Fruit fly (Drosophila melanogaster) whole organism, embryonic: ENCODE results near the gene Vha16-2.
A peak's percentile ranks its signal among the peaks of the same experiment; 100 is the strongest.

Source experiments
- Bteb2 ChIP-seq: fragments of 200-800 bp; sonication (Bioruptor generic); optimal IDR thresholded peaks from 2 replicates; lab custom pipeline; 2016; ENCODE audit warnings: missing biosample characterization, missing genetic modification characterization
- CG1024 ChIP-seq: fragments of 200-800 bp; sonication (Bioruptor generic); IDR thresholded peaks from 2 replicates; pipeline ENCODE4 v1.3.6; 2022; ENCODE audit warnings: missing biosample characterization, missing genetic modification characterization
- CG10431 ChIP-seq: fragments of 200-800 bp; sonication (Bioruptor generic); optimal IDR thresholded peaks from 3 replicates; lab custom pipeline; 2018; ENCODE audit warnings: missing biosample characterization, mild to moderate bottlenecking, missing genetic modification characterization
- CG11247 ChIP-seq: fragments of 200-800 bp; sonication (Bioruptor generic); IDR thresholded peaks from 2 replicates; pipeline ENCODE4 v1.3.6; 2022; ENCODE audit warnings: missing biosample characterization, missing genetic modification characterization
- CG12769 ChIP-seq: fragments of 200-800 bp; sonication (Bioruptor generic); optimal IDR thresholded peaks from 2 replicates; lab custom pipeline; 2019; ENCODE audit warnings: missing biosample characterization, mild to moderate bottlenecking, missing genetic modification characterization, moderate library complexity
- CG13894 ChIP-seq: fragments of 200-800 bp; sonication (Bioruptor generic); optimal IDR thresholded peaks from 3 replicates; lab custom pipeline; 2018; ENCODE audit warnings: missing biosample characterization, mild to moderate bottlenecking, missing genetic modification characterization, moderate library complexity
- CG16813 ChIP-seq: fragments of 200-800 bp; sonication (Bioruptor generic); IDR thresholded peaks from 3 replicates; pipeline ENCODE4 v1.3.6; 2022; ENCODE audit warnings: missing biosample characterization, missing genetic modification characterization; ENCODE audit not compliant: partially characterized antibody
- CG16815 ChIP-seq: fragments of 200-800 bp; sonication (Bioruptor generic); optimal IDR thresholded peaks from 3 replicates; lab custom pipeline; 2017; ENCODE audit warnings: missing biosample characterization, mild to moderate bottlenecking, missing genetic modification characterization
- CG17186 ChIP-seq: fragments of 200-800 bp; sonication (Bioruptor generic); optimal IDR thresholded peaks from 3 replicates; lab custom pipeline; 2017; ENCODE audit warnings: missing biosample characterization, missing genetic modification reagents, missing genetic modification characterization
- CG17328 ChIP-seq: fragments of 200-800 bp; sonication (Bioruptor generic); IDR thresholded peaks from 2 replicates; pipeline ENCODE4 v1.3.6; 2022; ENCODE audit warnings: missing biosample characterization, missing genetic modification characterization
- CG17568 ChIP-seq: fragments of 200-800 bp; sonication (Bioruptor generic); optimal IDR thresholded peaks from 2 replicates; lab custom pipeline; 2018; ENCODE audit warnings: missing biosample characterization, mild to moderate bottlenecking, missing genetic modification characterization, moderate library complexity
- CG2875 ChIP-seq: fragments of 200-800 bp; sonication (Bioruptor generic); optimal IDR thresholded peaks from 2 replicates; lab custom pipeline; 2017; ENCODE audit warnings: missing biosample characterization, mild to moderate bottlenecking, missing genetic modification characterization, missing genetic modification reagents
- CG42726 ChIP-seq: fragments of 200-800 bp; sonication (Bioruptor generic); IDR thresholded peaks from 2 replicates; pipeline ENCODE4 v1.3.6; 2022; ENCODE audit warnings: missing biosample characterization, missing genetic modification characterization; ENCODE audit not compliant: partially characterized antibody
- CG4730 ChIP-seq: fragments of 200-800 bp; sonication (Bioruptor generic); IDR thresholded peaks from 2 replicates; pipeline ENCODE4 v1.3.6; 2022; ENCODE audit warnings: missing biosample characterization, missing genetic modification characterization
- CG6689 ChIP-seq: fragments of 200-800 bp; sonication (Bioruptor generic); IDR thresholded peaks from 2 replicates; pipeline ENCODE4 v1.3.6; 2022; ENCODE audit warnings: missing biosample characterization, missing genetic modification characterization
- CG6791 ChIP-seq: fragments of 200-800 bp; sonication (Bioruptor generic); IDR thresholded peaks from 3 replicates; pipeline ENCODE4 v1.3.6; 2022; ENCODE audit warnings: missing biosample characterization, missing genetic modification characterization; ENCODE audit not compliant: partially characterized antibody
- CG8089 ChIP-seq: fragments of 200-800 bp; sonication (Bioruptor generic); optimal IDR thresholded peaks from 3 replicates; lab custom pipeline; 2016; ENCODE audit warnings: missing biosample characterization, missing genetic modification characterization
- CG8281 ChIP-seq: fragments of 200-800 bp; sonication (Bioruptor generic); optimal IDR thresholded peaks from 2 replicates; lab custom pipeline; 2018; ENCODE audit warnings: missing biosample characterization, mild to moderate bottlenecking, missing genetic modification characterization, moderate library complexity
- CG8944 ChIP-seq: fragments of 200-800 bp; sonication (Bioruptor generic); optimal IDR thresholded peaks from 3 replicates; lab custom pipeline; 2016; ENCODE audit warnings: missing biosample characterization, missing genetic modification characterization
- CG9817 ChIP-seq: fragments of 200-800 bp; sonication (Bioruptor generic); optimal IDR thresholded peaks from 2 replicates; lab custom pipeline; 2018; ENCODE audit warnings: missing biosample characterization, mild to moderate bottlenecking, missing genetic modification characterization, moderate library complexity
- CG9932 ChIP-seq: fragments of 200-800 bp; sonication (Bioruptor generic); IDR thresholded peaks from 2 replicates; pipeline ENCODE4 v1.3.6; 2022; ENCODE audit warnings: missing biosample characterization, missing genetic modification characterization
- Dbx ChIP-seq: fragments of 200-800 bp; sonication (Bioruptor generic); IDR thresholded peaks from 3 replicates; pipeline ENCODE4 v1.3.6; 2022; ENCODE audit warnings: missing biosample characterization, missing genetic modification characterization
- Deaf1 ChIP-seq: fragments of 200-800 bp; optimal IDR thresholded peaks from 3 replicates; lab custom pipeline; 2019; ENCODE audit warnings: missing biosample characterization, mild to moderate bottlenecking, missing genetic modification characterization, moderate library complexity
- Doc3 ChIP-seq: fragments of 200-800 bp; sonication (Bioruptor generic); IDR thresholded peaks from 3 replicates; pipeline ENCODE4 v1.3.6; 2022; ENCODE audit warnings: missing biosample characterization, missing genetic modification characterization; ENCODE audit not compliant: partially characterized antibody
- E2f2 ChIP-seq: fragments of 200-800 bp; sonication (Bioruptor generic); IDR thresholded peaks from 2 replicates; pipeline ENCODE4 v1.3.6; 2022; ENCODE audit warnings: missing biosample characterization, missing genetic modification characterization
- Gsc ChIP-seq: fragments of 200-800 bp; sonication (Bioruptor generic); IDR thresholded peaks from 2 replicates; pipeline ENCODE4 v1.3.6; 2022; ENCODE audit warnings: missing biosample characterization, missing genetic modification characterization
- Hand ChIP-seq: fragments of 200-800 bp; sonication (Bioruptor generic); optimal IDR thresholded peaks from 2 replicates; lab custom pipeline; 2017; ENCODE audit warnings: mild to moderate bottlenecking, missing biosample characterization, missing genetic modification reagents, missing genetic modification characterization
- Hmr ChIP-seq: fragments of 200-800 bp; sonication (Bioruptor generic); optimal IDR thresholded peaks from 3 replicates; lab custom pipeline; 2017; ENCODE audit warnings: mild to moderate bottlenecking, missing biosample characterization, missing genetic modification reagents, missing genetic modification characterization
- MTF-1 ChIP-seq: fragments of 200-800 bp; sonication (Bioruptor generic); optimal IDR thresholded peaks from 2 replicates; lab custom pipeline; 2018; ENCODE audit warnings: missing biosample characterization, mild to moderate bottlenecking, missing genetic modification characterization, borderline replicate concordance
- Meics ChIP-seq: fragments of 200-800 bp; sonication (Bioruptor generic); optimal IDR thresholded peaks from 2 replicates; lab custom pipeline; 2017; ENCODE audit warnings: missing biosample characterization, mild to moderate bottlenecking, missing genetic modification characterization
- Nf-YA ChIP-seq: fragments of 200-800 bp; sonication (Bioruptor generic); IDR thresholded peaks from 2 replicates; pipeline ENCODE4 v1.3.6; 2022; ENCODE audit warnings: missing biosample characterization, missing genetic modification characterization
- Optix ChIP-seq: fragments of 200-800 bp; sonication (Bioruptor generic); IDR thresholded peaks from 3 replicates; pipeline ENCODE4 v1.3.6; 2022; ENCODE audit warnings: missing biosample characterization, missing genetic modification characterization
- Sox100B ChIP-seq: fragments of 200-800 bp; sonication (Bioruptor generic); optimal IDR thresholded peaks from 3 replicates; lab custom pipeline; 2018; ENCODE audit warnings: missing biosample characterization, mild to moderate bottlenecking, missing genetic modification characterization
- ac ChIP-seq: fragments of 200-800 bp; sonication (Bioruptor generic); optimal IDR thresholded peaks from 3 replicates; lab custom pipeline; 2017; ENCODE audit warnings: missing biosample characterization, mild to moderate bottlenecking, missing genetic modification characterization
- crp ChIP-seq, 2 experiments: fragments of 200-800 bp; sonication (Bioruptor generic); optimal IDR thresholded peaks; 2 replicates in 1 of 2; 3 replicates in 1 of 2; lab custom pipeline; 2017; ENCODE audit warnings: missing biosample characterization in 2 of 2, missing genetic modification characterization in 2 of 2, mild to moderate bottlenecking in 1 of 2, moderate library complexity in 1 of 2
- dimm ChIP-seq: fragments of 200-800 bp; sonication (Bioruptor generic); IDR thresholded peaks from 2 replicates; pipeline ENCODE4 v1.3.6; 2022; ENCODE audit warnings: missing biosample characterization, missing genetic modification characterization
- gcm2 ChIP-seq: fragments of 200-800 bp; sonication (Bioruptor generic); optimal IDR thresholded peaks from 2 replicates; lab custom pipeline; 2016; ENCODE audit warnings: missing biosample characterization, missing genetic modification characterization
- gfzf ChIP-seq: fragments of 200-800 bp; sonication (Bioruptor generic); optimal IDR thresholded peaks from 2 replicates; lab custom pipeline; 2016; ENCODE audit warnings: missing biosample characterization, mild to moderate bottlenecking, missing genetic modification characterization, moderate library complexity
- jigr1 ChIP-seq: fragments of 200-800 bp; sonication (Bioruptor generic); IDR thresholded peaks from 3 replicates; pipeline ENCODE4 v1.3.6; 2022; ENCODE audit warnings: missing biosample characterization, missing genetic modification characterization
- kay ChIP-seq: fragments of 200-800 bp; sonication (Bioruptor generic); optimal IDR thresholded peaks from 2 replicates; lab custom pipeline; 2016; ENCODE audit warnings: missing biosample characterization, missing genetic modification characterization
- mld ChIP-seq: fragments of 200-800 bp; sonication (Bioruptor generic); IDR thresholded peaks from 3 replicates; pipeline ENCODE4 v1.3.6; 2022; ENCODE audit warnings: missing biosample characterization, missing genetic modification characterization; ENCODE audit not compliant: partially characterized antibody
- p53 ChIP-seq: fragments of 200-800 bp; sonication (Bioruptor generic); optimal IDR thresholded peaks from 2 replicates; lab custom pipeline; 2016; ENCODE audit warnings: missing biosample characterization, missing genetic modification characterization
- pho ChIP-seq: fragments of 200-800 bp; sonication (Bioruptor generic); optimal IDR thresholded peaks from 2 replicates; lab custom pipeline; 2016; ENCODE audit warnings: missing biosample characterization, missing genetic modification characterization
- psq ChIP-seq: fragments of 200-800 bp; sonication (Bioruptor generic); optimal IDR thresholded peaks from 2 replicates; lab custom pipeline; 2017; ENCODE audit warnings: missing biosample characterization, missing genetic modification characterization
- pum ChIP-seq: fragments of 200-800 bp; sonication (Bioruptor generic); optimal IDR thresholded peaks from 2 replicates; lab custom pipeline; 2016; ENCODE audit warnings: missing biosample characterization, missing genetic modification characterization
- shn ChIP-seq: fragments of 200-800 bp; sonication (Bioruptor generic); optimal IDR thresholded peaks from 3 replicates; lab custom pipeline; 2016; ENCODE audit warnings: missing biosample characterization, missing genetic modification characterization
- sr ChIP-seq: fragments of 200-800 bp; sonication (Bioruptor generic); IDR thresholded peaks from 3 replicates; pipeline ENCODE4 v1.3.6; 2022; ENCODE audit warnings: missing biosample characterization, missing genetic modification characterization
- sug ChIP-seq: fragments of 200-800 bp; optimal IDR thresholded peaks from 2 replicates; lab custom pipeline; 2019; ENCODE audit warnings: missing biosample characterization, mild to moderate bottlenecking, missing genetic modification characterization, moderate library complexity
- trem ChIP-seq: fragments of 200-800 bp; optimal IDR thresholded peaks from 3 replicates; lab custom pipeline; 2019; ENCODE audit warnings: missing biosample characterization, mild to moderate bottlenecking, missing genetic modification characterization, moderate library complexity
- wor ChIP-seq: fragments of 200-800 bp; sonication (Bioruptor generic); IDR thresholded peaks from 2 replicates; pipeline ENCODE4 v1.3.6; 2022; ENCODE audit warnings: missing biosample characterization, missing genetic modification characterization

Gene Vha16-2

DNA sequence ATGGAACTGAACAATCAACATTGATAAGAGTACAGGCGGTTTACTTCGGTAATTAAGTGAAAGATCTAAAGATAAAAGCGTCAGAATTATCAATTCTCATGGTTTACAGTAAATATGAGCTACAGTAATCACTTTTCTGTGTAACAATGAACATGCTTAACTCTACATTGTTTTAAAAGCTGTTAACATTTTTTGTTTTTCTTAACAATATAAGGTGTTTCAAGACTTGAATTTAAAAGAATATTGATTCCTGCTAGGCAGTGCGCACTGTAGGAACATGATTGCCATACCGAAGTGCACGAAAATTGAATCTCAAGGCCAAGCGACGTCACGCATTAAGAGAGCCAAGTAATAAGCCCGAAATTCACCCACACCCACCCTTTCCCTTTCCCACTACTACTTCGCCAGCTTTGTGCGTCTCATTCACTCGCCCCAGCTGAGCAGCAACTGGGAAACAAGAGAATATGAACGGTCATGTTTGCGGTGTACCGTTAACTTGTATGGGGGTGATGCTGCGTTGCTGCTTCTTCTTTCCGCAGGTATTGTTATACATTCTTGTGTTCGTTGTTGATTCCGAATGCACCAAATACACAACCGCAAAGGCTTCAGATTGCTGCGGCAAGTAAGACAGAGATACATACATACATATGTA is 16.6 kb downstream of the Vha16-2 start (continued):
- peak; percentile 60 for TF ChIP-seq CG9817 (tag; lab: Kevin White, UChicago)
- peak; percentile 51 for TF ChIP-seq Hand (GFP tag; lab: Kevin White, UChicago)
- no peak for TF ChIP-seq CG8281 (tag; lab: Kevin White, UChicago)
- TF ChIP-seq CG12769 (tag; lab: Kevin White, UChicago), result peak; percentile 79
- TF ChIP-seq jigr1 (GFP tag; lab: Robert Waterston, UW), result no peak
- peak; percentile 58 for TF ChIP-seq CG4730
- no peak for TF ChIP-seq CG1024 (GFP tag; lab: Robert Waterston, UW)
- TF ChIP-seq CG6791, result no peak
- peak; percentile 39; the same call in 1 of the 2 replicates for TF ChIP-seq Nf-YA (GFP tag; lab: Robert Waterston, UW)
- TF ChIP-seq CG6689 (GFP tag; lab: Robert Waterston, UW), result peak; percentile 56; the same call in 1 of the 2 replicates
- no peak for TF ChIP-seq CG13894 (tag; lab: Kevin White, UChicago)
- peak; percentile 64 for TF ChIP-seq Hmr
- no peak for TF ChIP-seq Doc3 (GFP tag; lab: Robert Waterston, UW)
- peak; percentile 68 for TF ChIP-seq CG17328
- no peak for TF ChIP-seq Sox100B (GFP tag; lab: Kevin White, UChicago)
- no peak for TF ChIP-seq mld (GFP tag; lab: Robert Waterston, UW)
- TF ChIP-seq CG8944 (GFP tag; lab: Kevin White, UChicago), result peak; percentile 23
- no peak for TF ChIP-seq CG17568
- TF ChIP-seq sug (tag; lab: Kevin White, UChicago), result peak; percentile 45
- no peak for TF ChIP-seq p53
- TF ChIP-seq MTF-1 (GFP tag; lab: Kevin White, UChicago), result no peak
- TF ChIP-seq pho, result peak; percentile 27
- no peak for TF ChIP-seq Optix (GFP tag; lab: Robert Waterston, UW)
- TF ChIP-seq shn (GFP tag; lab: Kevin White, UChicago), result peak; percentile 31
- TF ChIP-seq CG2875 (GFP tag; lab: Kevin White, UChicago), result no peak
- TF ChIP-seq CG42726 (GFP tag; lab: Robert Waterston, UW), result no peak
- peak; percentile 34 for TF ChIP-seq CG16815 (GFP tag; lab: Kevin White, UChicago)
- peak; percentile 59 for TF ChIP-seq dimm (GFP tag; lab: Robert Waterston, UW)
- peak; percentile 54; the same call in 1 of the 2 replicates for TF ChIP-seq CG11247 (GFP tag; lab: Robert Waterston, UW)
- no peak for TF ChIP-seq kay (GFP tag; lab: Kevin White, UChicago)
- no peak for TF ChIP-seq gcm2 (GFP tag; lab: Kevin White, UChicago)
- TF ChIP-seq wor, result 0 out of 2 replicates have a peak, but pooled peaks have one; percentile 14
- TF ChIP-seq trem, result peak; percentile 14
- TF ChIP-seq Meics (GFP tag; lab: Kevin White, UChicago), result peak; percentile 75
- no peak for TF ChIP-seq sr (GFP tag; lab: Robert Waterston, UW)
- peak; percentile 25 for TF ChIP-seq Deaf1
- TF ChIP-seq gfzf (GFP tag; lab: Kevin White, UChicago), result no peak
- no peak for TF ChIP-seq CG17186 (GFP tag; lab: Kevin White, UChicago)
- no peak for TF ChIP-seq Gsc (GFP tag; lab: Robert Waterston, UW)
- peak; percentile 14 for TF ChIP-seq pum (GFP tag; lab: Kevin White, UChicago)
- no peak for TF ChIP-seq crp (GFP tag; optimal IDR thresholded peaks at IDR 0.05; lab: Kevin White, UChicago)
- peak; percentile 64 for TF ChIP-seq Dbx (GFP tag; lab: Robert Waterston, UW)
- TF ChIP-seq psq (GFP tag; lab: Kevin White, UChicago), result no peak
- TF ChIP-seq CG8089 (GFP tag; lab: Kevin White, UChicago), result no peak
- TF ChIP-seq Bteb2 (GFP tag; lab: Kevin White, UChicago), result peak; percentile 52
- no peak for TF ChIP-seq CG10431 (GFP tag; lab: Kevin White, UChicago)
- TF ChIP-seq ac (GFP tag; lab: Kevin White, UChicago), result no peak
- TF ChIP-seq CG16813, result no peak
- TF ChIP-seq E2f2 (GFP tag; lab: Robert Waterston, UW), result no peak; the same call in 1 of the 2 replicates
- peak; percentile 71 for TF ChIP-seq CG9932 (GFP tag; lab: Robert Waterston, UW)
